Worm (Caenorhabditis elegans) whole organism, L4/young adult: ENCODE measurements around the gene F32H5.3.

Experiments used
- W03F9.2 ChIP-seq: fragments of 150-350 bp; optimal IDR thresholded peaks from 2 replicates; lab custom pipeline; 2014; ENCODE audit warnings: missing biosample characterization, missing genetic modification characterization
- dao-5 ChIP-seq: sonication (generic microtip); optimal IDR thresholded peaks from 2 replicates; lab custom pipeline; 2016; ENCODE audit warnings: missing genotype, missing genetic modification characterization, moderate library complexity, missing compliant biosample characterization
- him-1 ChIP-seq: sonication (generic microtip); optimal IDR thresholded peaks from 2 replicates; lab custom pipeline; 2016; ENCODE audit warnings: missing genotype, missing genetic modification reagents, missing genetic modification characterization, missing compliant biosample characterization

ce11 chrV:13408440-13408839 lies 49.3 kb downstream of the F32H5.3 start:
- no peak for TF ChIP-seq him-1
- TF ChIP-seq dao-5 (tag; lab: Kevin White, UChicago) = no peak
- no peak for TF ChIP-seq W03F9.2 (tag; lab: Kevin White, UChicago)
